Fruit fly (Drosophila melanogaster): ENCODE results near the gene chic.

dm6 chr2L:5963251-5963650 lies 17.6 kb downstream of the chic start:
- TF ChIP-seq ttk (optimal IDR thresholded peaks at IDR 0.05) = no peak
- TF ChIP-seq insv (optimal IDR thresholded peaks at IDR 0.05) = no peak
- no peak for TF ChIP-seq Sin3A (optimal IDR thresholded peaks at IDR 0.05)
